Fruit fly (Drosophila melanogaster): ENCODE results near the gene CG5555.
A peak's percentile ranks its signal among the peaks of the same experiment; 100 is the strongest.

Gene CG5555

DNA sequence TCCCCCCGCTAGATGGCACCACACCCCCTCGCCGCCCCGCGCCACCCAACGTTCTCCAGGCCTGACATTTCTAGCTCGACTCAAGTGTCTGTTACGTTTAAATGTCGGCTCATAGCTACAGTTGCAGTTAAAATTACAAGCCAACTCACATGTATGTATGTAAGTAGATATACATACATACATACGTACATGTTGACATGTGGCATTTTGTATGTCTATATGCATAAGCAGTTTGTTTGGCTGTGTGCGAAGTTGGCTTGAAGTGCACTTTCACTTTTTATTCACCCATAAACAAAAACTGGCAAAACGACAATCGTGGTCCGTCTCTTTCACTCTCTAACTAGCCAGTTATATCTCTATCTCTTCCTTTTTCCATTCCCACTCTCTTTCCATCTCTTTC, 2.5 kb upstream of the CG5555 start:
- TF ChIP-seq CG8159 (tag; optimal IDR thresholded peaks at IDR 0.05) (no peak), gl (tag; optimal IDR thresholded peaks at IDR 0.05) (no peak), CG17806 (tag; optimal IDR thresholded peaks at IDR 0.05) (no peak)

DNA sequence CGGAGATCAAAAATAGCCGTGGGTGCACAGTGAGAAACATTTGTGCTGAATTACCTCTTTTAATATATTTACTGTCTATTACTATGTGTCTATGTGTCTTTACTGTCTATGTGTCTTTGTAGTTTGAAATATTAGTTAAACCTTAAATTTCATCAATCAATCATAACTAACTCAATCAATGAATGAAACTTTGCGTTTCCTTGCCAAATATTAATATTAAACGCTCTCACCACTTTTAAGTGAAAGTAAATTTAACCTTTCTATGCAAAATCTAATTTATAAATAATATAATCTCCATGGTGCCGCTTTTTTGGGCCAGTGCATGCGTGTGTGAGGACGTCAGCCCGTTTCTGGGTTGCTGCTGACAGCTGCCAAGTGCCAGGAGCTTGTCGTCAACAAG, 876 bp upstream of the CG5555 start:
- TF ChIP-seq rn (GFP tag; IDR thresholded peaks at IDR 0.05) = peak; percentile 44; the same call in 1 of the 2 replicates
- no peak for TF ChIP-seq fd96Ca (GFP tag; IDR thresholded peaks at IDR 0.05)
- peak; percentile 88 for TF ChIP-seq CG14655 (GFP tag; optimal IDR thresholded peaks at IDR 0.05)
- peak; percentile 47 for TF ChIP-seq Pif1B (GFP tag; optimal IDR thresholded peaks at IDR 0.05)
- peak; percentile 41 for TF ChIP-seq Ets98B (GFP tag; IDR thresholded peaks at IDR 0.05)
- peak; percentile 72 for TF ChIP-seq CG17806 (tag; optimal IDR thresholded peaks at IDR 0.05)
- peak; percentile 71 for TF ChIP-seq Pif1A (GFP tag; optimal IDR thresholded peaks at IDR 0.05)
- TF ChIP-seq Snoo (tag; optimal IDR thresholded peaks at IDR 0.05) = peak; percentile 17
- TF ChIP-seq CG34367 (tag; optimal IDR thresholded peaks at IDR 0.05) = peak; percentile 62
- TF ChIP-seq CG32121 (GFP tag; IDR thresholded peaks at IDR 0.05) = peak; percentile 73; the same call in 1 of the 2 replicates
- TF ChIP-seq CG8301 (tag; optimal IDR thresholded peaks at IDR 0.05) = peak; percentile 83
- TF ChIP-seq D1 (tag; optimal IDR thresholded peaks at IDR 0.05) = no peak
- TF ChIP-seq CG12605 (GFP tag; IDR thresholded peaks at IDR 0.05) = no peak
- TF ChIP-seq CG9948 (tag; optimal IDR thresholded peaks at IDR 0.05) = peak; percentile 77
- no peak for TF ChIP-seq gl (tag; optimal IDR thresholded peaks at IDR 0.05)
- peak; percentile 45; the same call in 1 of the 2 replicates for TF ChIP-seq CG10348 (GFP tag; IDR thresholded peaks at IDR 0.05)
- TF ChIP-seq CG15710 (tag; optimal IDR thresholded peaks at IDR 0.05) = peak; percentile 74
- peak; percentile 29 for TF ChIP-seq CG13204 (GFP tag; optimal IDR thresholded peaks at IDR 0.05)
- peak; percentile 81 for TF ChIP-seq CG8159 (tag; optimal IDR thresholded peaks at IDR 0.05)
- no peak for TF ChIP-seq EcR (GFP tag; optimal IDR thresholded peaks at IDR 0.05)
- TF ChIP-seq CG4496 (GFP tag; IDR thresholded peaks at IDR 0.05) = 0 out of 3 replicates have a peak, but pooled peaks have one; percentile 27

DNA sequence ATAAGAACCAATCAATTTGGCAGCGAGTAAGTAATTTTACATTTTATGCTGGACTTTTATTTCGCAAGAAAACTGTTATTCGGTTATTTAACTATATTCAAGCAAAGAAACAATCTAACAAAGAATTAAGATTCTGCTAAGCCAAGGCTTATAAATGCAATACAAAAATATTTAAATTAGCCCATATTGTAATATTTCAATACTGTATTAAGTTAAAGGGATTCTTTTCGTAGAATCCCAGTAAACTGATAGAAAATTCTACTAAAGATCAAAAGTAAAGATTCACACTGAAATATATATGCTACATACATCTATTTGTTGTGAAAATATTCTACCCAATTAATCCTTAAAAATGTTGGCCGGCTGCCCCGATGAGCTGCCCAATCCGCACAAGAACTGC, 3.6 kb downstream of the CG5555 start, which contains the start of gene CG14282:
CG14282 (plus strand) TSS at position 301 of the 400 bp plus-strand sequence.
- TF ChIP-seq Snoo (tag; optimal IDR thresholded peaks at IDR 0.05) (no peak), Ets98B (GFP tag; IDR thresholded peaks at IDR 0.05) (no peak), CG32121 (GFP tag; IDR thresholded peaks at IDR 0.05) (no peak), CG17806 (tag; optimal IDR thresholded peaks at IDR 0.05) (no peak), CG8159 (tag; optimal IDR thresholded peaks at IDR 0.05) (no peak), rn (GFP tag; IDR thresholded peaks at IDR 0.05) (no peak), CG9948 (tag; optimal IDR thresholded peaks at IDR 0.05) (no peak), EcR (GFP tag; optimal IDR thresholded peaks at IDR 0.05) (no peak), CG8301 (tag; optimal IDR thresholded peaks at IDR 0.05) (no peak), CG34367 (tag; optimal IDR thresholded peaks at IDR 0.05) (no peak), gl (tag; optimal IDR thresholded peaks at IDR 0.05) (no peak), CG13204 (GFP tag; optimal IDR thresholded peaks at IDR 0.05) (no peak), CG15710 (tag; optimal IDR thresholded peaks at IDR 0.05) (no peak), CG12605 (GFP tag; IDR thresholded peaks at IDR 0.05) (no peak), CG14655 (GFP tag; optimal IDR thresholded peaks at IDR 0.05) (no peak), D1 (tag; optimal IDR thresholded peaks at IDR 0.05) (no peak), CG10348 (GFP tag; IDR thresholded peaks at IDR 0.05) (no peak)

DNA sequence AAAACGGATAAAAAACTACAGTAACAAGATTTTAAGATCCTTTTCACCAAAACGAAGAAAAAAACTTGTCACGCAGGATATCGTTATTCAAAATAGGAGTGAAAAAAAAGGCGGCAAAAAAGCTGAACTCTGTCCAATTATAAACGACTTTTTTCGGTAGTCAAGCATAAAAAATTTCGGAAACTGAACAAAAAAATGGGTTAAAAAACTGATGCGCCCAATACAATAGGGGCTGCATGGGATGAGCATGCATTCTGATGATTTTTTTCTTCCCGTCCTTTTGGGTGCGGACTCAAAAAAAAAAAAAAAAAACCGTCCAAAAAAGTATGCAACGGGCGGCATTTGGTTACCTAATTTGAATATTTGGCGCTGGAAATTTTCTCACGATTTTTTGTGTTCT, 5.8 kb downstream of the CG5555 start:
- TF ChIP-seq CG14655 (GFP tag; optimal IDR thresholded peaks at IDR 0.05) (no peak), Ets98B (GFP tag; IDR thresholded peaks at IDR 0.05) (no peak), EcR (GFP tag; optimal IDR thresholded peaks at IDR 0.05) (no peak), Pif1B (GFP tag; optimal IDR thresholded peaks at IDR 0.05) (no peak), CG13204 (GFP tag; optimal IDR thresholded peaks at IDR 0.05) (no peak), CG15710 (tag; optimal IDR thresholded peaks at IDR 0.05) (no peak), Pif1A (GFP tag; optimal IDR thresholded peaks at IDR 0.05) (no peak), CG34367 (tag; optimal IDR thresholded peaks at IDR 0.05) (no peak), CG10348 (GFP tag; IDR thresholded peaks at IDR 0.05) (no peak), CG4496 (GFP tag; IDR thresholded peaks at IDR 0.05) (no peak), CG17806 (tag; optimal IDR thresholded peaks at IDR 0.05) (no peak), D1 (tag; optimal IDR thresholded peaks at IDR 0.05) (no peak), Snoo (tag; optimal IDR thresholded peaks at IDR 0.05) (no peak)

- TF ChIP-seq rn (GFP tag; IDR thresholded peaks at IDR 0.05) (no peak), D1 (tag; optimal IDR thresholded peaks at IDR 0.05) (no peak), fd96Ca (GFP tag; IDR thresholded peaks at IDR 0.05) (no peak), Ets98B (GFP tag; IDR thresholded peaks at IDR 0.05) (no peak), CG14655 (GFP tag; optimal IDR thresholded peaks at IDR 0.05) (no peak), CG34367 (tag; optimal IDR thresholded peaks at IDR 0.05) (no peak), gl (tag; optimal IDR thresholded peaks at IDR 0.05) (no peak), CG15710 (tag; optimal IDR thresholded peaks at IDR 0.05) (no peak), CG9948 (tag; optimal IDR thresholded peaks at IDR 0.05) (no peak)
Measured at dm6 chr3R:19167521-19167920, 12.8 kb downstream of the CG5555 start.

DNA sequence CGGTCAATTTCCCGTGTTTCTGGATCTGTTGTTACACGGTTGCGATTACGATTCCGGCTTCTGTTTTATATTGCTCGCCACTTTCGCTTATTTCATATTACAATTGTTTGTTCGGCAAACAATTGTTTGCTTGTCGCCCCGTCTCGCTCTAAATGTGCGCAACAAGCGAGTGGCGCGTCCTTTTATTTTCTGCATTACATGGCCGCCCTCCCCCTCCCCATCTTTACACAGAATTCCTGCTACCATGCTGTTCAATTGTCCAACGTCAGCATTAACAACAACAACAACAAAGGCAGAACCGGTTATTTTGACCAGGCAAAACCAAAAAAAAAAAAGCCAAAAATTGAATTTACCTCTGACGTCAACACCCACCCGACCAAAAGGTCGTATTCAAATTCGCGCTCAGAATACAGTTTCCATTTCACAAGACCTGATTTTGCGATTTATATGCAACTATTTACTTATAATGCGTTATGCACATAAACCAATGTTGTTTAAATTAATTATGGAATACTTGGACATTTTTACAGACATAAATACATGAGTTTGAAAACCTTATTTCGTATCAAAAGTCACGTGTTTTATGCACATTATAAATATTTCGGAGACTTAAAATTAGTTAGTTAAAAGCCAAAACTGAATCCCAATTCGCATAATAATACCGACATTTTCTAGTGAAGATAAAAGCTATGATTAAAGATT, 14.1 kb downstream of the CG5555 start:
- TF ChIP-seq CG9948 (tag; optimal IDR thresholded peaks at IDR 0.05) (no peak), Pif1A (GFP tag; optimal IDR thresholded peaks at IDR 0.05) (peak; percentile 1)

All from whole organism, pupa.